Fruit fly (Drosophila melanogaster): Measurements from ENCODE around the gene Dnaaf6.

The Dnaaf6 gene

DNA sequence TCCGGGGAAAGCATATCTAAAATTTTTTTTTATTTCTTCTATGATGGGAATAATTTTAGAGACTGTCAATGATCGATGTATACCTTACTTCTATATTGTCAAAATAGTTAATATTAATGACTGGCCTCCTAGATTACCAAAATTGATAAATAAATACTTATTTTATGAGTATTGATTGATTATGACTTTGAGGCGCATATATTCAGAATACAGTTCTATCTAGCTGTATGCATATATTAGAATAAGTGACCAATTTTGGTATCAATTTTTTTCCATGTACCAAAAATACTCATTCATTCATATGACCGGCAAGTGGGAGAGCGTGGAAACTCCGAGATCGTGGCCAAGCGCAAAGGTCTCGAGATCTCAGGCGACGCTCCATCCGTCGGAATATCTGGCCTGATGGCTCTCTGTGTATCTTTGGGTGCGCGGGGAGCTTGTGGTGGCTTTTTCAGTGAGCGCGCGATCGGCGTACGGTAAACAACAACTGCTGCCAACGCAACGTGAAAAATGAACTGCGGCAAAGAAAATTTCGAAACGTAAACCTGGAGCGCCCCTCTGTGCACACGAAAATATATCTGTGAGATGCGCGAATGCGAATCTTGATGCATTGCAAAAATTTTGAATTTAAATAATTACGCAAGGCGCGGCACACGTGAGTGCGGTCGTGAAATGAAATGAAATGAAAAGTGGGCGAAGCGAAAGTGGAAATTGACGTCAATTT is 12.0 kb upstream of the Dnaaf6 start, which contains the start of the genes CG43121 and ome (continued):
- TF ChIP-seq p53 (GFP tag; optimal IDR thresholded peaks at IDR 0.05) (peak; percentile 11), CG11085 (GFP tag; IDR thresholded peaks at IDR 0.05) (no peak), CG43689 (GFP tag; IDR thresholded peaks at IDR 0.05) (no peak), HmgZ (tag; optimal IDR thresholded peaks at IDR 0.05) (no peak), lbe (GFP tag; optimal IDR thresholded peaks at IDR 0.05) (no peak), pros (GFP tag; optimal IDR thresholded peaks at IDR 0.05) (no peak), H2.0 (GFP tag; IDR thresholded peaks at IDR 0.05) (no peak), CG10979 (tag; optimal IDR thresholded peaks at IDR 0.05) (no peak), E2f2 (GFP tag; IDR thresholded peaks at IDR 0.05) (peak; percentile 32; the same call in 1 of the 2 replicates), gce (GFP tag; IDR thresholded peaks at IDR 0.05) (no peak), CG32772 (GFP tag; IDR thresholded peaks at IDR 0.05) (no peak), Drgx (GFP tag; IDR thresholded peaks at IDR 0.05) (peak; percentile 37; the same call in 1 of the 2 replicates), Gsc (GFP tag; IDR thresholded peaks at IDR 0.05) (no peak), Pdp1 (GFP tag; optimal IDR thresholded peaks at IDR 0.05) (peak in 1 of 2 experiments; percentile 16), Ptx1 (GFP tag; IDR thresholded peaks at IDR 0.05) (no peak), CG10147 (GFP tag; optimal IDR thresholded peaks at IDR 0.05) (no peak), CG14667 (GFP tag; IDR thresholded peaks at IDR 0.05) (no peak), CG6791 (GFP tag; IDR thresholded peaks at IDR 0.05; ENCODE audit: partially characterized antibody) (no peak), CG8089 (GFP tag; optimal IDR thresholded peaks at IDR 0.05) (no peak), CG34422 (GFP tag; IDR thresholded peaks at IDR 0.05) (peak; percentile 40; the same call in 1 of the 3 replicates), CG10431 (GFP tag; optimal IDR thresholded peaks at IDR 0.05) (no peak), fd3F (GFP tag; optimal IDR thresholded peaks at IDR 0.05) (peak; percentile 5), eve (GFP tag; optimal IDR thresholded peaks at IDR 0.05) (no peak), sima (GFP tag; optimal IDR thresholded peaks at IDR 0.05) (no peak), CG6765 (GFP tag; optimal IDR thresholded peaks at IDR 0.05) (no peak), CG8281 (tag; optimal IDR thresholded peaks at IDR 0.05) (no peak), CG5180 (GFP tag; optimal IDR thresholded peaks at IDR 0.05) (peak; percentile 18), CG4360 (GFP tag; IDR thresholded peaks at IDR 0.05) (no peak; the same call in 1 of the 2 replicates), D19B (GFP tag; optimal IDR thresholded peaks at IDR 0.05) (no peak), Hr78 (GFP tag; optimal IDR thresholded peaks at IDR 0.05) (peak in 1 of 2 experiments; percentile 36), CG2712 (tag; optimal IDR thresholded peaks at IDR 0.05) (no peak), CG15696 (tag; optimal IDR thresholded peaks at IDR 0.05) (no peak), CG10267 (tag; optimal IDR thresholded peaks at IDR 0.05) (peak; percentile 22), Abd-B (GFP tag; optimal IDR thresholded peaks at IDR 0.05) (no peak), MESR4 (GFP tag; optimal IDR thresholded peaks at IDR 0.05) (no peak), CG12391 (tag; optimal IDR thresholded peaks at IDR 0.05) (peak; percentile 39), CkIIα-i1 (GFP tag; IDR thresholded peaks at IDR 0.05) (no peak), Lim3 (GFP tag; IDR thresholded peaks at IDR 0.05) (no peak), CG6254 (GFP tag; optimal IDR thresholded peaks at IDR 0.05) (no peak), psq (GFP tag; optimal IDR thresholded peaks at IDR 0.05) (no peak), CG14050 (GFP tag; IDR thresholded peaks at IDR 0.05) (no peak), CG10209 (GFP tag; optimal IDR thresholded peaks at IDR 0.05) (no peak), CG15269 (tag; optimal IDR thresholded peaks at IDR 0.05) (peak; percentile 28), Xbp1 (GFP tag; optimal IDR thresholded peaks at IDR 0.05) (peak; percentile 5), gsb (GFP tag; IDR thresholded peaks at IDR 0.05) (no peak), disco-r (GFP tag; optimal IDR thresholded peaks at IDR 0.05) (no peak), Med (GFP tag) (peak; percentile 85), cwo (GFP tag; optimal IDR thresholded peaks at IDR 0.05) (peak; percentile 61), CG14441 (GFP tag; IDR thresholded peaks at IDR 0.05) (no peak)
